Worm (Caenorhabditis elegans): Measurements from ENCODE around the gene K05F1.8.

K05F1.8 gene

ce11 chrII:5751353-5751752 lies 48.1 kb downstream of the K05F1.8 start (continued):
- TF ChIP-seq mxl-2 (GFP tag; conservative IDR thresholded peaks at IDR 0.05) (no peak), Y75B8A.6 (GFP tag; IDR thresholded peaks at IDR 0.05) (no peak), cey-2 (tag; optimal IDR thresholded peaks at IDR 0.05; ENCODE audit: borderline replicate concordance, insufficient read depth) (no peak), set-16 (GFP tag; IDR thresholded peaks at IDR 0.05) (no peak), lin-1 (GFP tag; IDR thresholded peaks at IDR 0.05) (0 out of 2 replicates have a peak, but pooled peaks have one; percentile 23)

ce11 chrII:5749733-5750238 lies 49.7 kb downstream of the K05F1.8 start, which contains the start of gene ifb-2:
Gene ifb-2 (plus strand): TSS chrII:5750188.
- TF ChIP-seq set-16 (GFP tag; IDR thresholded peaks at IDR 0.05) (no peak), mdl-1 (tag; optimal IDR thresholded peaks at IDR 0.05) (no peak), pqm-1 (tag; optimal IDR thresholded peaks at IDR 0.05) (peak; percentile 94), nhr-77 (tag; optimal IDR thresholded peaks at IDR 0.05) (peak; percentile 23), daf-16 (GFP tag; optimal IDR thresholded peaks at IDR 0.05) (no peak), daf-16 (tag; optimal IDR thresholded peaks at IDR 0.05) (peak; percentile 44), nhr-6 (tag; optimal IDR thresholded peaks at IDR 0.05) (peak; percentile 25), nhr-28 (tag; optimal IDR thresholded peaks at IDR 0.05) (peak; percentile 80), dve-1 (tag; optimal IDR thresholded peaks at IDR 0.05; ENCODE audit: insufficient read depth) (peak; percentile 44), nhr-41 (GFP tag; IDR thresholded peaks at IDR 0.05) (0 out of 2 replicates have a peak, but pooled peaks have one; percentile 48), dmd-6 (GFP tag; IDR thresholded peaks at IDR 0.05) (peak; percentile 65), egl-43 (GFP tag; IDR thresholded peaks at IDR 0.05) (no peak), lin-39 (tag; optimal IDR thresholded peaks at IDR 0.05) (no peak), hlh-11 (tag; optimal IDR thresholded peaks at IDR 0.05) (peak; percentile 62)

Measured in whole organism, L4 larva.